Fruit fly (Drosophila melanogaster) whole organism, wandering third instar larva: ENCODE results near the gene sol.

Experiments
- Dfd ChIP-seq: fragments of >200 bp; optimal IDR thresholded peaks from 2 replicates; lab custom pipeline; 2017; ENCODE audit warnings: missing biosample characterization, missing genetic modification characterization
- Hr78 ChIP-seq: fragments of >200 bp; optimal IDR thresholded peaks from 2 replicates; lab custom pipeline; 2017; ENCODE audit warnings: missing biosample characterization, missing genetic modification characterization
- Mio ChIP-seq: sonication (Bioruptor generic); optimal IDR thresholded peaks from 2 replicates; lab custom pipeline; 2016; ENCODE audit warnings: missing biosample characterization, missing genetic modification characterization
- Myc ChIP-seq: fragments of >200 bp; optimal IDR thresholded peaks from 2 replicates; lab custom pipeline; 2017
- OdsH ChIP-seq: fragments of 200-800 bp; sonication (Bioruptor generic); optimal IDR thresholded peaks from 2 replicates; lab custom pipeline; 2016; ENCODE audit warnings: missing biosample characterization, mild to moderate bottlenecking, missing genetic modification characterization
- dmrt93B ChIP-seq: fragments of 200-800 bp; sonication (Bioruptor generic); optimal IDR thresholded peaks from 2 replicates; lab custom pipeline; 2018; ENCODE audit warnings: missing biosample characterization, mild to moderate bottlenecking, missing genetic modification characterization
- fru ChIP-seq: fragments of 200-800 bp; sonication (Bioruptor generic); optimal IDR thresholded peaks from 3 replicates; lab custom pipeline; 2016; ENCODE audit warnings: missing biosample characterization, mild to moderate bottlenecking, missing genetic modification characterization
- usp ChIP-seq: fragments of >200 bp; optimal IDR thresholded peaks from 2 replicates; lab custom pipeline; 2017; ENCODE audit warnings: missing biosample characterization, missing genetic modification characterization

DNA sequence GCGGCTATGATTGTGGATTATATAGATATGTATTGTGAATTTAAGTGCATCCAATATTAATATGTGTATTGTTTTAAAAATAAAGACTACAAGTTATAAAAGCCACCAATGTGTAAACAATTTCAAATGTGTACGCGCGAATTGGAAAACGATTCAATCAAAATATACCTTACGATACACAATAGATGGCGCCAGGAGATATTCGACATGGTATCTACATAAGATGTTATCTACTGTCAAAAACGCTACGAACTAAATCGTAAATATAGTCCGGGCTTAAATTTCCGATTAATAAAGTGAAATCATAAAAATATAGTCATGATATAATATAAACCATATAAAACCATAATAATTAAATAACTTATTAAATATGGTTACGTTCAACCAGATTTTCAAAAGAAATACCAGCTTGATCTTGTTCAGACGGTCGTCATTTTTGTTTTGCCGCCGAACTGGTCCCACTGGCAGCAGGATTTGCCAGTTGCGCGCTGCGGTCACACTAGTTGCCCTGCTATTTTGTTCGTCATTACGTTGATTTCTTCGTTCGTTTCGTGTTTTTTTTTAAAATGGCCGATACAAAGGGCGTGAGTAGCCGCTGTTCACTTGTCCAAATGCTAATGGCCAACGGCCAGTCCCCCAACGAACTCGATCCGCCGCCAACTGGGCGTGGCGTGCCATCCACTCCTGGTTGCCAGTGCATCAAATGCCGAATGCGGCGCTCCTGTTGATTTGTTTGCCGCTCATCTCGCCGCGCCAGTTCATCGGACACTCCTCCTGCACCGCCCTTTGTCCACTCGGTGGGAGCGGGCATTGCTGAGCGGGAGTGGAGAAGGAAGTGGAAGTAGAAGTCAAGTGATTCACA lies 8.0 kb downstream of the sol start, which contains the start of gene Septin1:
- no peak for TF ChIP-seq Mio (GFP tag; lab: Kevin White, UChicago)
- no peak for TF ChIP-seq usp (GFP tag; lab: Kevin White, UChicago)
- TF ChIP-seq Dfd: no peak
- no peak for TF ChIP-seq dmrt93B (GFP tag; lab: Kevin White, UChicago)
- no peak for TF ChIP-seq fru (GFP tag; lab: Kevin White, UChicago)
- no peak for TF ChIP-seq Hr78 (GFP tag; lab: Kevin White, UChicago)
- no peak for TF ChIP-seq OdsH (GFP tag; lab: Kevin White, UChicago)
- TF ChIP-seq Myc (lab: Kevin White, UChicago): peak; percentile 31
